Fruit fly (Drosophila melanogaster) whole organism, embryonic: Measurements from ENCODE around the gene CG14439.

Experiments
- Atf6 ChIP-seq: fragments of 200-800 bp; sonication (Bioruptor generic); IDR thresholded peaks from 2 replicates; pipeline ENCODE4 v1.3.6; 2022; ENCODE audit warnings: missing biosample characterization, missing genetic modification characterization
- CG10274 ChIP-seq: fragments of 200-800 bp; sonication (Bioruptor generic); optimal IDR thresholded peaks from 3 replicates; lab custom pipeline; 2017; ENCODE audit warnings: missing biosample characterization, mild to moderate bottlenecking, missing genetic modification characterization
- CG12071 ChIP-seq: fragments of 200-800 bp; sonication (Bioruptor generic); optimal IDR thresholded peaks from 3 replicates; lab custom pipeline; 2018; ENCODE audit warnings: missing biosample characterization, mild to moderate bottlenecking, missing genetic modification characterization
- CG12659 ChIP-seq: fragments of 200-800 bp; sonication (Bioruptor generic); optimal IDR thresholded peaks from 3 replicates; lab custom pipeline; 2017; ENCODE audit warnings: mild to moderate bottlenecking, missing biosample characterization, missing genetic modification reagents, missing genetic modification characterization
- CG13424 ChIP-seq: fragments of 200-800 bp; sonication (Bioruptor generic); optimal IDR thresholded peaks from 2 replicates; lab custom pipeline; 2019; ENCODE audit warnings: missing biosample characterization, mild to moderate bottlenecking, missing genetic modification characterization, moderate library complexity
- CG13775 ChIP-seq: fragments of 200-800 bp; sonication (Bioruptor generic); optimal IDR thresholded peaks from 3 replicates; lab custom pipeline; 2017; ENCODE audit warnings: missing biosample characterization, mild to moderate bottlenecking, missing genetic modification characterization
- CG14667 ChIP-seq: fragments of 200-800 bp; sonication (Bioruptor generic); IDR thresholded peaks from 2 replicates; pipeline ENCODE4 v1.3.6; 2022; ENCODE audit warnings: missing biosample characterization, missing genetic modification characterization
- CG15514 ChIP-seq: fragments of 200-800 bp; sonication (Bioruptor generic); optimal IDR thresholded peaks from 3 replicates; lab custom pipeline; 2017; ENCODE audit warnings: missing biosample characterization, missing genetic modification characterization, mild to moderate bottlenecking, moderate library complexity, missing genetic modification reagents
- CG16813 ChIP-seq: fragments of 200-800 bp; sonication (Bioruptor generic); IDR thresholded peaks from 3 replicates; pipeline ENCODE4 v1.3.6; 2022; ENCODE audit warnings: missing biosample characterization, missing genetic modification characterization; ENCODE audit not compliant: partially characterized antibody
- CG17186 ChIP-seq: fragments of 200-800 bp; sonication (Bioruptor generic); optimal IDR thresholded peaks from 3 replicates; lab custom pipeline; 2017; ENCODE audit warnings: missing biosample characterization, missing genetic modification reagents, missing genetic modification characterization
- CG17912 ChIP-seq: fragments of 200-800 bp; sonication (Bioruptor generic); optimal IDR thresholded peaks from 2 replicates; lab custom pipeline; 2018; ENCODE audit warnings: missing biosample characterization, mild to moderate bottlenecking, missing genetic modification characterization
- CG18476 ChIP-seq: fragments of 200-800 bp; sonication (Bioruptor generic); optimal IDR thresholded peaks from 2 replicates; lab custom pipeline; 2016; ENCODE audit warnings: missing biosample characterization, mild to moderate bottlenecking, missing genetic modification characterization
- CG2678 ChIP-seq: fragments of 200-800 bp; sonication (Bioruptor generic); optimal IDR thresholded peaks from 3 replicates; lab custom pipeline; 2019; ENCODE audit warnings: missing biosample characterization, mild to moderate bottlenecking, missing genetic modification characterization, moderate library complexity
- CG31388 ChIP-seq: fragments of 200-800 bp; sonication (Bioruptor generic); optimal IDR thresholded peaks from 2 replicates; lab custom pipeline; 2016; ENCODE audit warnings: missing biosample characterization, missing genetic modification characterization
- CG3281 ChIP-seq: fragments of 200-800 bp; sonication (Bioruptor generic); optimal IDR thresholded peaks from 3 replicates; lab custom pipeline; 2017; ENCODE audit warnings: missing biosample characterization, mild to moderate bottlenecking, missing genetic modification characterization
- CG7271 ChIP-seq: fragments of 200-800 bp; sonication (Bioruptor generic); optimal IDR thresholded peaks from 2 replicates; lab custom pipeline; 2018; ENCODE audit warnings: missing biosample characterization, mild to moderate bottlenecking, missing genetic modification characterization, moderate library complexity
- CG7786 ChIP-seq: fragments of 200-800 bp; sonication (Bioruptor generic); optimal IDR thresholded peaks from 2 replicates; lab custom pipeline; 2016; ENCODE audit warnings: missing biosample characterization, missing genetic modification characterization
- CG7928 ChIP-seq: fragments of 200-800 bp; sonication (Bioruptor generic); optimal IDR thresholded peaks from 2 replicates; lab custom pipeline; 2017; ENCODE audit warnings: missing biosample characterization, mild to moderate bottlenecking, missing genetic modification characterization
- CG8359 ChIP-seq: fragments of 200-800 bp; sonication (Bioruptor generic); optimal IDR thresholded peaks from 2 replicates; lab custom pipeline; 2017; ENCODE audit warnings: missing biosample characterization, mild to moderate bottlenecking, missing genetic modification characterization, borderline replicate concordance
- CG9797 ChIP-seq: fragments of 200-800 bp; sonication (Bioruptor generic); optimal IDR thresholded peaks from 3 replicates; lab custom pipeline; 2018; ENCODE audit warnings: missing biosample characterization, mild to moderate bottlenecking, missing genetic modification characterization
- CkIIα-i1 ChIP-seq: fragments of 200-800 bp; sonication (Bioruptor generic); IDR thresholded peaks from 2 replicates; pipeline ENCODE4 v1.3.6; 2022; ENCODE audit warnings: missing biosample characterization, missing genetic modification characterization
- D19A ChIP-seq: fragments of 200-800 bp; optimal IDR thresholded peaks from 3 replicates; lab custom pipeline; 2019; ENCODE audit warnings: missing biosample characterization, mild to moderate bottlenecking, missing genetic modification characterization, moderate library complexity
- Dbx ChIP-seq: fragments of 200-800 bp; sonication (Bioruptor generic); IDR thresholded peaks from 3 replicates; pipeline ENCODE4 v1.3.6; 2022; ENCODE audit warnings: missing biosample characterization, missing genetic modification characterization
- Dip3 ChIP-seq: fragments of 200-800 bp; sonication (Bioruptor generic); optimal IDR thresholded peaks from 3 replicates; lab custom pipeline; 2016; ENCODE audit warnings: missing biosample characterization, missing genetic modification characterization
- Dll ChIP-seq: fragments of 200-800 bp; sonication (Bioruptor generic); IDR thresholded peaks from 4 replicates; pipeline ENCODE4 v1.3.6; 2022; ENCODE audit warnings: missing biosample characterization, missing genetic modification characterization; ENCODE audit not compliant: partially characterized antibody
- Fer1 ChIP-seq: fragments of 200-800 bp; sonication (Bioruptor generic); optimal IDR thresholded peaks from 2 replicates; lab custom pipeline; 2017; ENCODE audit warnings: missing biosample characterization, mild to moderate bottlenecking, missing genetic modification characterization
- GATAe ChIP-seq: fragments of 200-800 bp; sonication (Bioruptor generic); conservative IDR thresholded peaks from 2 replicates; pipeline ENCODE4 v1.3.6; 2022; ENCODE audit warnings: missing biosample characterization, missing genetic modification characterization
- H2.0 ChIP-seq: fragments of 200-800 bp; sonication (Bioruptor generic); IDR thresholded peaks from 2 replicates; pipeline ENCODE4 v1.3.6; 2022; ENCODE audit warnings: missing biosample characterization, missing genetic modification characterization
- Hey ChIP-seq: fragments of 200-800 bp; sonication (Bioruptor generic); optimal IDR thresholded peaks from 3 replicates; lab custom pipeline; 2018; ENCODE audit warnings: missing biosample characterization, mild to moderate bottlenecking, missing genetic modification characterization
- Hsf ChIP-seq: fragments of 200-800 bp; sonication (Bioruptor generic); optimal IDR thresholded peaks from 3 replicates; lab custom pipeline; 2016; ENCODE audit warnings: missing biosample characterization, missing genetic modification characterization
- Myb ChIP-seq: fragments of 200-800 bp; sonication (Bioruptor generic); optimal IDR thresholded peaks from 2 replicates; lab custom pipeline; 2016; ENCODE audit warnings: missing biosample characterization, missing genetic modification characterization
- Pdp1 ChIP-seq, 2 experiments: fragments of 200-800 bp; sonication (Bioruptor generic); optimal IDR thresholded peaks; 3 replicates each; lab custom pipeline; 2016; ENCODE audit warnings: missing biosample characterization in 2 of 2, missing genetic modification characterization in 2 of 2, mild to moderate bottlenecking in 1 of 2, moderate library complexity in 1 of 2
- Ptx1 ChIP-seq: fragments of 200-800 bp; sonication (Bioruptor generic); IDR thresholded peaks from 2 replicates; pipeline ENCODE4 v1.3.6; 2022; ENCODE audit warnings: missing biosample characterization, missing genetic modification characterization
- Sry-δ ChIP-seq: fragments of 200-800 bp; sonication (Bioruptor generic); optimal IDR thresholded peaks from 2 replicates; lab custom pipeline; 2016; ENCODE audit warnings: missing biosample characterization, missing genetic modification characterization
- az2 ChIP-seq: fragments of 200-800 bp; sonication (Bioruptor generic); optimal IDR thresholded peaks from 3 replicates; lab custom pipeline; 2016; ENCODE audit warnings: missing biosample characterization, missing genetic modification characterization
- chif ChIP-seq, 2 experiments: fragments of 200-800 bp; sonication (Bioruptor generic); optimal IDR thresholded peaks; 3 replicates each; lab custom pipeline; 2016; ENCODE audit warnings: missing biosample characterization in 2 of 2, missing genetic modification characterization in 2 of 2
- chm ChIP-seq: fragments of 200-800 bp; sonication (Bioruptor generic); IDR thresholded peaks from 2 replicates; pipeline ENCODE4 v1.3.6; 2022; ENCODE audit warnings: missing biosample characterization, missing genetic modification characterization
- croc ChIP-seq: fragments of 200-800 bp; sonication (Bioruptor generic); conservative IDR thresholded peaks from 3 replicates; pipeline ENCODE4 v1.3.6; 2022; ENCODE audit warnings: missing biosample characterization, missing genetic modification characterization
- cwo ChIP-seq: fragments of 200-800 bp; sonication (Bioruptor generic); optimal IDR thresholded peaks from 3 replicates; lab custom pipeline; 2017; ENCODE audit warnings: missing biosample characterization, missing genetic modification characterization, mild to moderate bottlenecking, moderate library complexity, missing genetic modification reagents
- exex ChIP-seq: fragments of 200-800 bp; sonication (Bioruptor generic); optimal IDR thresholded peaks from 4 replicates; lab custom pipeline; 2018; ENCODE audit warnings: missing biosample characterization, mild to moderate bottlenecking, missing genetic modification characterization, moderate library complexity
- grau ChIP-seq: fragments of 200-800 bp; optimal IDR thresholded peaks from 3 replicates; lab custom pipeline; 2019; ENCODE audit warnings: missing biosample characterization, mild to moderate bottlenecking, missing genetic modification characterization, moderate library complexity
- jing ChIP-seq: fragments of 200-800 bp; sonication (Bioruptor generic); optimal IDR thresholded peaks from 2 replicates; lab custom pipeline; 2018; ENCODE audit warnings: missing biosample characterization, mild to moderate bottlenecking, missing genetic modification characterization
- otp ChIP-seq: fragments of 200-800 bp; sonication (Bioruptor generic); IDR thresholded peaks from 3 replicates; pipeline ENCODE4, ENCODE4 v1.3.6; 2022; ENCODE audit warnings: missing biosample characterization, missing genetic modification characterization
- ranshi ChIP-seq: fragments of 200-800 bp; sonication (Bioruptor generic); IDR thresholded peaks from 2 replicates; pipeline ENCODE4 v1.3.6; 2022; ENCODE audit warnings: missing biosample characterization, missing genetic modification characterization
- so ChIP-seq: fragments of 200-800 bp; sonication (Bioruptor generic); IDR thresholded peaks from 3 replicates; pipeline ENCODE4 v1.3.6; 2022; ENCODE audit warnings: missing biosample characterization, missing genetic modification characterization
- sob ChIP-seq: fragments of 200-800 bp; sonication (Bioruptor generic); IDR thresholded peaks from 2 replicates; pipeline ENCODE4 v1.3.6; 2022; ENCODE audit warnings: missing biosample characterization, missing genetic modification characterization
- ssp ChIP-seq: fragments of 200-800 bp; sonication (Bioruptor generic); IDR thresholded peaks from 2 replicates; pipeline ENCODE4 v1.3.6; 2022; ENCODE audit warnings: missing biosample characterization, missing genetic modification characterization
- unc-4 ChIP-seq: fragments of 200-800 bp; sonication (Bioruptor generic); IDR thresholded peaks from 2 replicates; pipeline ENCODE4 v1.3.6; 2022; ENCODE audit warnings: missing biosample characterization, missing genetic modification characterization; ENCODE audit not compliant: partially characterized antibody
- vvl ChIP-seq: fragments of 200-800 bp; sonication (Bioruptor generic); IDR thresholded peaks from 2 replicates; pipeline ENCODE4 v1.3.6; 2022; ENCODE audit warnings: missing biosample characterization, missing genetic modification characterization
- wek ChIP-seq: fragments of 200-800 bp; sonication (Bioruptor generic); optimal IDR thresholded peaks from 3 replicates; lab custom pipeline; 2018; ENCODE audit warnings: missing biosample characterization, mild to moderate bottlenecking, missing genetic modification characterization, moderate library complexity

CG14439 gene

dm6 chrX:6700263-6700989 is 46.9 kb upstream of the CG14439 start (continued):
- TF ChIP-seq unc-4 (GFP tag; lab: Robert Waterston, UW): no peak
- TF ChIP-seq Pdp1 (GFP tag; optimal IDR thresholded peaks at IDR 0.05; lab: Kevin White, UChicago): no peak
- no peak for TF ChIP-seq CG2678
- TF ChIP-seq CG17186: no peak
- TF ChIP-seq CG8359 (GFP tag; lab: Kevin White, UChicago): no peak
- TF ChIP-seq GATAe (GFP tag; lab: Robert Waterston, UW): no peak; the same call in 1 of the 2 replicates
- TF ChIP-seq Hey (tag; lab: Kevin White, UChicago): no peak
- TF ChIP-seq CG7271: no peak
- no peak for TF ChIP-seq CG7928 (GFP tag; lab: Kevin White, UChicago)
- no peak for TF ChIP-seq CG13775 (GFP tag; lab: Kevin White, UChicago)
- TF ChIP-seq CG31388 (GFP tag; lab: Kevin White, UChicago): no peak
- TF ChIP-seq Sry-δ (GFP tag; lab: Kevin White, UChicago): no peak
- TF ChIP-seq Myb (GFP tag; lab: Kevin White, UChicago): no peak
- no peak for TF ChIP-seq H2.0 (GFP tag; lab: Robert Waterston, UW)
- no peak for TF ChIP-seq Hsf
- TF ChIP-seq cwo (GFP tag; lab: Kevin White, UChicago): peak; percentile 12
- no peak for TF ChIP-seq chif (GFP tag; optimal IDR thresholded peaks at IDR 0.05; lab: Kevin White, UChicago)
- TF ChIP-seq D19A (tag; lab: Kevin White, UChicago): no peak
- no peak for TF ChIP-seq sob (GFP tag; lab: Robert Waterston, UW)
- TF ChIP-seq exex (tag; lab: Kevin White, UChicago): peak; percentile 81
- no peak; the same call in 2 of the 3 replicates for TF ChIP-seq so (GFP tag; lab: Robert Waterston, UW)
- TF ChIP-seq az2 (GFP tag; lab: Kevin White, UChicago): no peak
- TF ChIP-seq croc (GFP tag; lab: Robert Waterston, UW): no peak
- no peak for TF ChIP-seq jing (GFP tag; lab: Kevin White, UChicago)
- no peak for TF ChIP-seq ranshi
- TF ChIP-seq grau: no peak
- TF ChIP-seq vvl (GFP tag; lab: Robert Waterston, UW): 0 out of 2 replicates have a peak, but pooled peaks have one; percentile 13
- TF ChIP-seq CG9797 (GFP tag; lab: Kevin White, UChicago): no peak
- TF ChIP-seq Dip3 (GFP tag; lab: Kevin White, UChicago): no peak
- no peak for TF ChIP-seq CG14667 (GFP tag; lab: Robert Waterston, UW)
- no peak for TF ChIP-seq CG10274
- TF ChIP-seq CG15514 (GFP tag; lab: Kevin White, UChicago): no peak
- TF ChIP-seq CG12071 (GFP tag; lab: Kevin White, UChicago): no peak
- TF ChIP-seq CG13424 (tag; lab: Kevin White, UChicago): no peak
- no peak for TF ChIP-seq CG12659 (GFP tag; lab: Kevin White, UChicago)
- TF ChIP-seq ssp: no peak
- TF ChIP-seq CG16813 (GFP tag; lab: Robert Waterston, UW): no peak
- no peak for TF ChIP-seq otp (GFP tag; lab: Robert Waterston, UW)
- no peak for TF ChIP-seq CG17912
- TF ChIP-seq Ptx1 (GFP tag; lab: Robert Waterston, UW): no peak
- no peak for TF ChIP-seq CG18476 (GFP tag; lab: Kevin White, UChicago)
- TF ChIP-seq CG3281 (GFP tag; lab: Kevin White, UChicago): no peak
- peak; percentile 32; the same call in 1 of the 2 replicates for TF ChIP-seq chm (GFP tag; lab: Robert Waterston, UW)
- no peak; the same call in 1 of the 2 replicates for TF ChIP-seq Atf6 (GFP tag; lab: Robert Waterston, UW)
- TF ChIP-seq CG7786 (GFP tag; lab: Kevin White, UChicago): no peak
- TF ChIP-seq Dll: no peak
- TF ChIP-seq Fer1 (GFP tag; lab: Kevin White, UChicago): peak; percentile 6
- no peak for TF ChIP-seq wek (GFP tag; lab: Kevin White, UChicago)
- no peak for TF ChIP-seq Dbx
- no peak for TF ChIP-seq CkIIα-i1 (GFP tag; lab: Robert Waterston, UW)
